Fruit fly (Drosophila melanogaster) S2 (cell line): ENCODE measurements around the gene CG6006.

Source experiments
- CG8478 ChIP-seq: fragments of >200 bp; optimal IDR thresholded peaks from 2 replicates; lab custom pipeline; 2018
- CTCF ChIP-seq, 2 experiments: fragments of >200 bp; optimal IDR thresholded peaks; 2 replicates each; lab custom pipeline; 2018

dm6 chr3R:16157564-16158242, 2.9 kb downstream of the CG6006 start:
- TF ChIP-seq CG8478 (lab: Kevin White, UChicago) (no peak), CTCF (optimal IDR thresholded peaks at IDR 0.05; lab: Kevin White, UChicago) (no peak)
